Fruit fly (Drosophila melanogaster) whole organism, embryonic: ENCODE results near the gene CatB.

Experiments
- Atf6 ChIP-seq: fragments of 200-800 bp; sonication (Bioruptor generic); IDR thresholded peaks from 2 replicates; pipeline ENCODE4 v1.3.6; 2022; ENCODE audit warnings: missing biosample characterization, missing genetic modification characterization
- CG10147 ChIP-seq: fragments of 200-800 bp; sonication (Bioruptor generic); optimal IDR thresholded peaks from 2 replicates; lab custom pipeline; 2019; ENCODE audit warnings: missing biosample characterization, mild to moderate bottlenecking, missing genetic modification characterization, moderate library complexity
- CG10654 ChIP-seq: fragments of 200-800 bp; sonication (Bioruptor generic); optimal IDR thresholded peaks from 2 replicates; lab custom pipeline; 2016; ENCODE audit warnings: missing biosample characterization, missing genetic modification characterization
- CG11247 ChIP-seq: fragments of 200-800 bp; sonication (Bioruptor generic); IDR thresholded peaks from 2 replicates; pipeline ENCODE4 v1.3.6; 2022; ENCODE audit warnings: missing biosample characterization, missing genetic modification characterization
- CG11456 ChIP-seq: fragments of 200-800 bp; sonication (Bioruptor generic); IDR thresholded peaks from 3 replicates; pipeline ENCODE4 v1.3.6; 2022; ENCODE audit warnings: missing biosample characterization, missing genetic modification characterization
- CG12071 ChIP-seq: fragments of 200-800 bp; sonication (Bioruptor generic); optimal IDR thresholded peaks from 3 replicates; lab custom pipeline; 2018; ENCODE audit warnings: missing biosample characterization, mild to moderate bottlenecking, missing genetic modification characterization
- CG17385 ChIP-seq: fragments of 200-800 bp; sonication (Bioruptor generic); optimal IDR thresholded peaks from 3 replicates; lab custom pipeline; 2018; ENCODE audit warnings: missing biosample characterization, mild to moderate bottlenecking, missing genetic modification characterization
- CG17829 ChIP-seq: fragments of 200-800 bp; optimal IDR thresholded peaks from 2 replicates; lab custom pipeline; 2019; ENCODE audit warnings: missing biosample characterization, mild to moderate bottlenecking, missing genetic modification characterization, moderate library complexity
- CG18476 ChIP-seq: fragments of 200-800 bp; sonication (Bioruptor generic); optimal IDR thresholded peaks from 2 replicates; lab custom pipeline; 2016; ENCODE audit warnings: missing biosample characterization, mild to moderate bottlenecking, missing genetic modification characterization
- CG2875 ChIP-seq: fragments of 200-800 bp; sonication (Bioruptor generic); optimal IDR thresholded peaks from 2 replicates; lab custom pipeline; 2017; ENCODE audit warnings: missing biosample characterization, mild to moderate bottlenecking, missing genetic modification characterization, missing genetic modification reagents
- CG31224 ChIP-seq: fragments of 200-800 bp; sonication (Bioruptor generic); IDR thresholded peaks from 2 replicates; pipeline ENCODE4 v1.3.6; 2022; ENCODE audit warnings: missing biosample characterization, missing genetic modification characterization
- CG33213 ChIP-seq: fragments of 200-800 bp; sonication (Bioruptor generic); optimal IDR thresholded peaks from 3 replicates; lab custom pipeline; 2016; ENCODE audit warnings: missing biosample characterization, missing genetic modification characterization
- CG3407 ChIP-seq: fragments of 200-800 bp; sonication (Bioruptor generic); optimal IDR thresholded peaks from 2 replicates; lab custom pipeline; 2018; ENCODE audit warnings: missing biosample characterization, mild to moderate bottlenecking, missing genetic modification characterization
- CG4282 ChIP-seq: fragments of 200-800 bp; sonication (Bioruptor generic); optimal IDR thresholded peaks from 2 replicates; lab custom pipeline; 2016; ENCODE audit warnings: missing biosample characterization, missing genetic modification characterization
- CG4707 ChIP-seq: fragments of 200-800 bp; sonication (Bioruptor generic); optimal IDR thresholded peaks from 2 replicates; lab custom pipeline; 2018; ENCODE audit warnings: missing biosample characterization, mild to moderate bottlenecking, missing genetic modification characterization, moderate library complexity
- CG8478 ChIP-seq: fragments of >200 bp; optimal IDR thresholded peaks from 2 replicates; lab custom pipeline; 2018
- CG8765 ChIP-seq: fragments of 200-800 bp; sonication (Bioruptor generic); IDR thresholded peaks from 2 replicates; pipeline ENCODE4 v1.3.6; 2022; ENCODE audit warnings: missing biosample characterization, missing genetic modification characterization
- CG9797 ChIP-seq: fragments of 200-800 bp; sonication (Bioruptor generic); optimal IDR thresholded peaks from 3 replicates; lab custom pipeline; 2018; ENCODE audit warnings: missing biosample characterization, mild to moderate bottlenecking, missing genetic modification characterization
- CG9817 ChIP-seq: fragments of 200-800 bp; sonication (Bioruptor generic); optimal IDR thresholded peaks from 2 replicates; lab custom pipeline; 2018; ENCODE audit warnings: missing biosample characterization, mild to moderate bottlenecking, missing genetic modification characterization, moderate library complexity
- CoRest ChIP-seq: fragments of 200-800 bp; sonication (Bioruptor generic); optimal IDR thresholded peaks from 3 replicates; lab custom pipeline; 2018; ENCODE audit warnings: missing biosample characterization, mild to moderate bottlenecking, missing genetic modification characterization, moderate library complexity
- Dip2 ChIP-seq: fragments of 200-800 bp; sonication (Bioruptor generic); IDR thresholded peaks from 2 replicates; pipeline ENCODE4 v1.3.6; 2022; ENCODE audit warnings: missing biosample characterization, missing genetic modification characterization
- Elba2 ChIP-seq: fragments of 200-800 bp; sonication (Bioruptor generic); optimal IDR thresholded peaks from 3 replicates; lab custom pipeline; 2016; ENCODE audit warnings: missing biosample characterization, missing genetic modification characterization
- HLH4C ChIP-seq: fragments of 200-800 bp; sonication (Bioruptor generic); IDR thresholded peaks from 3 replicates; pipeline ENCODE4 v1.3.6; 2022; ENCODE audit warnings: missing biosample characterization, missing genetic modification characterization; ENCODE audit not compliant: partially characterized antibody
- HmgZ ChIP-seq: fragments of 200-800 bp; sonication (Bioruptor generic); optimal IDR thresholded peaks from 2 replicates; lab custom pipeline; 2018; ENCODE audit warnings: missing biosample characterization, mild to moderate bottlenecking, missing genetic modification characterization
- Lhr ChIP-seq: fragments of 200-800 bp; sonication (Bioruptor generic); optimal IDR thresholded peaks from 3 replicates; lab custom pipeline; 2017; ENCODE audit warnings: mild to moderate bottlenecking, missing biosample characterization, missing genetic modification reagents, missing genetic modification characterization
- PHDP ChIP-seq: fragments of 200-800 bp; sonication (Bioruptor generic); optimal IDR thresholded peaks from 3 replicates; lab custom pipeline; 2018; ENCODE audit warnings: missing biosample characterization, mild to moderate bottlenecking, missing genetic modification characterization, moderate library complexity
- Pdp1 ChIP-seq, 2 experiments: fragments of 200-800 bp; sonication (Bioruptor generic); optimal IDR thresholded peaks; 3 replicates each; lab custom pipeline; 2016; ENCODE audit warnings: missing biosample characterization in 2 of 2, missing genetic modification characterization in 2 of 2, mild to moderate bottlenecking in 1 of 2, moderate library complexity in 1 of 2
- Ptx1 ChIP-seq: fragments of 200-800 bp; sonication (Bioruptor generic); IDR thresholded peaks from 2 replicates; pipeline ENCODE4 v1.3.6; 2022; ENCODE audit warnings: missing biosample characterization, missing genetic modification characterization
- Ssrp ChIP-seq: fragments of 200-800 bp; sonication (Bioruptor generic); optimal IDR thresholded peaks from 2 replicates; lab custom pipeline; 2018; ENCODE audit warnings: missing biosample characterization, mild to moderate bottlenecking, missing genetic modification characterization, moderate library complexity
- Xrp1 ChIP-seq: fragments of 200-800 bp; sonication (Bioruptor generic); IDR thresholded peaks from 2 replicates; pipeline ENCODE4 v1.3.6; 2022; ENCODE audit warnings: missing biosample characterization, missing genetic modification characterization
- YL-1 ChIP-seq: fragments of 200-800 bp; sonication (Bioruptor generic); optimal IDR thresholded peaks from 3 replicates; lab custom pipeline; 2017; ENCODE audit warnings: missing biosample characterization, mild to moderate bottlenecking, missing genetic modification characterization
- ash1 ChIP-seq: fragments of 200-800 bp; sonication (Bioruptor generic); optimal IDR thresholded peaks from 2 replicates; lab custom pipeline; 2018; ENCODE audit warnings: missing biosample characterization, mild to moderate bottlenecking, missing genetic modification characterization
- br ChIP-seq: fragments of >200 bp; optimal IDR thresholded peaks from 2 replicates; lab custom pipeline; 2017
- bsh ChIP-seq, 2 experiments: fragments of 200-800 bp; sonication (Bioruptor generic); optimal IDR thresholded peaks; 2 replicates each; lab custom pipeline; 2017 to 2018; ENCODE audit warnings: mild to moderate bottlenecking in 2 of 2, missing biosample characterization in 2 of 2, missing genetic modification characterization in 2 of 2, moderate library complexity in 1 of 2
- btn ChIP-seq: fragments of 200-800 bp; sonication (Bioruptor generic); optimal IDR thresholded peaks from 2 replicates; lab custom pipeline; 2016; ENCODE audit warnings: missing biosample characterization, missing genetic modification characterization
- emc ChIP-seq: fragments of 200-800 bp; sonication (Bioruptor generic); optimal IDR thresholded peaks from 2 replicates; lab custom pipeline; 2016; ENCODE audit warnings: missing biosample characterization, missing genetic modification characterization
- gce ChIP-seq: fragments of 200-800 bp; sonication (Bioruptor generic); IDR thresholded peaks from 3 replicates; pipeline ENCODE4 v1.3.6; 2022; ENCODE audit warnings: missing biosample characterization, missing genetic modification characterization
- gro ChIP-seq: fragments of 200-800 bp; sonication (Bioruptor generic); optimal IDR thresholded peaks from 2 replicates; lab custom pipeline; 2016; ENCODE audit warnings: missing biosample characterization, missing genetic modification characterization
- her ChIP-seq: fragments of 200-800 bp; sonication (Bioruptor generic); optimal IDR thresholded peaks from 2 replicates; lab custom pipeline; 2016; ENCODE audit warnings: missing biosample characterization, missing genetic modification characterization
- insv ChIP-seq, 2 experiments: fragments of 200-800 bp; sonication (Bioruptor generic); optimal IDR thresholded peaks; 3 replicates each; lab custom pipeline; 2016 to 2018; ENCODE audit warnings: missing biosample characterization in 2 of 2, missing genetic modification characterization in 2 of 2
- ken ChIP-seq: fragments of 200-800 bp; sonication (Bioruptor generic); IDR thresholded peaks from 3 replicates; pipeline ENCODE4 v1.3.6; 2022; ENCODE audit warnings: missing biosample characterization, missing genetic modification characterization
- peb ChIP-seq: fragments of 200-800 bp; sonication (Bioruptor generic); IDR thresholded peaks from 2 replicates; pipeline ENCODE4 v1.3.6; 2022; ENCODE audit warnings: missing biosample characterization, missing genetic modification characterization
- pfk ChIP-seq: fragments of 200-800 bp; sonication (Bioruptor generic); optimal IDR thresholded peaks from 2 replicates; lab custom pipeline; 2018; ENCODE audit warnings: missing biosample characterization, mild to moderate bottlenecking, missing genetic modification characterization, moderate library complexity
- pros ChIP-seq: fragments of 200-800 bp; sonication (Bioruptor generic); optimal IDR thresholded peaks from 3 replicates; lab custom pipeline; 2019; ENCODE audit warnings: missing biosample characterization, mild to moderate bottlenecking, missing genetic modification characterization, moderate library complexity
- sens ChIP-seq: fragments of 200-800 bp; sonication (Bioruptor generic); peaks from one replicate; lab custom pipeline; 2016; ENCODE audit warnings: missing biosample characterization, missing genetic modification characterization
- tin ChIP-seq: fragments of 200-800 bp; sonication (Bioruptor generic); optimal IDR thresholded peaks from 3 replicates; lab custom pipeline; 2016; ENCODE audit warnings: missing biosample characterization, missing genetic modification characterization
- tio ChIP-seq: fragments of 200-800 bp; sonication (Bioruptor generic); optimal IDR thresholded peaks from 2 replicates; lab custom pipeline; 2017; ENCODE audit warnings: missing biosample characterization, missing genetic modification characterization, inconsistent platforms
- toy ChIP-seq: fragments of 200-800 bp; sonication (Bioruptor generic); IDR thresholded peaks from 2 replicates; pipeline ENCODE4 v1.3.6; 2022; ENCODE audit warnings: missing biosample characterization, missing genetic modification characterization
- trh ChIP-seq: fragments of 200-800 bp; sonication (Bioruptor generic); optimal IDR thresholded peaks from 2 replicates; lab custom pipeline; 2016; ENCODE audit warnings: missing biosample characterization, missing genetic modification characterization
- zen ChIP-seq: fragments of 200-800 bp; sonication (Bioruptor generic); optimal IDR thresholded peaks from 3 replicates; lab custom pipeline; 2018; ENCODE audit warnings: missing biosample characterization, mild to moderate bottlenecking, missing genetic modification characterization, moderate library complexity
- zen2 ChIP-seq: fragments of 200-800 bp; sonication (Bioruptor generic); IDR thresholded peaks from 3 replicates; pipeline ENCODE4 v1.3.6; 2022; ENCODE audit warnings: missing biosample characterization, missing genetic modification characterization; ENCODE audit not compliant: partially characterized antibody

Gene CatB

dm6 chr2L:8692426-8693180, 12.8 kb upstream of the CatB start (continued):
- TF ChIP-seq CG31224 (GFP tag; lab: Robert Waterston, UW), result no peak
- no peak for TF ChIP-seq ash1 (GFP tag; lab: Kevin White, UChicago)
- no peak for TF ChIP-seq trh (GFP tag; lab: Kevin White, UChicago)
- no peak for TF ChIP-seq CG8765 (GFP tag; lab: Robert Waterston, UW)
- TF ChIP-seq toy, result no peak
- no peak for TF ChIP-seq tio (GFP tag; lab: Kevin White, UChicago)
- no peak for TF ChIP-seq btn (GFP tag; lab: Kevin White, UChicago)
- TF ChIP-seq HmgZ (tag; lab: Kevin White, UChicago), result peak; percentile 35
- TF ChIP-seq CG10147, result no peak
- TF ChIP-seq CG33213 (GFP tag; lab: Kevin White, UChicago), result no peak
- no peak for TF ChIP-seq CG2875
- no peak for TF ChIP-seq CG18476 (GFP tag; lab: Kevin White, UChicago)
- no peak for TF ChIP-seq Ssrp (tag; lab: Kevin White, UChicago)
- TF ChIP-seq Elba2 (GFP tag; lab: Kevin White, UChicago), result no peak
- TF ChIP-seq br (lab: Kevin White, UChicago), result no peak
- no peak for TF ChIP-seq zen2
- peak; percentile 16 for TF ChIP-seq YL-1 (GFP tag; lab: Kevin White, UChicago)
- TF ChIP-seq sens (GFP tag; lab: Kevin White, UChicago), result peak; percentile 43
- no peak for TF ChIP-seq CG4282 (GFP tag; lab: Kevin White, UChicago)
- TF ChIP-seq Pdp1 (GFP tag; optimal IDR thresholded peaks at IDR 0.05; lab: Kevin White, UChicago), result no peak
- no peak for TF ChIP-seq Dip2
- TF ChIP-seq emc (GFP tag; lab: Kevin White, UChicago), result no peak
- no peak for TF ChIP-seq CG12071 (GFP tag; lab: Kevin White, UChicago)
- TF ChIP-seq CG17385 (GFP tag; lab: Kevin White, UChicago), result peak; percentile 51
- TF ChIP-seq PHDP, result peak; percentile 45
- TF ChIP-seq peb (GFP tag; lab: Robert Waterston, UW), result no peak
- no peak for TF ChIP-seq gce (GFP tag; lab: Robert Waterston, UW)
- no peak for TF ChIP-seq bsh (GFP tag; optimal IDR thresholded peaks at IDR 0.05; lab: Kevin White, UChicago)
- TF ChIP-seq CG8478 (lab: Kevin White, UChicago), result no peak
- peak; percentile 61; the same call in 1 of the 2 replicates for TF ChIP-seq Atf6
- TF ChIP-seq pfk (GFP tag; lab: Kevin White, UChicago), result no peak
- no peak for TF ChIP-seq HLH4C (GFP tag; lab: Robert Waterston, UW)
- no peak for TF ChIP-seq insv (GFP tag; optimal IDR thresholded peaks at IDR 0.05; lab: Kevin White, UChicago)
- no peak for TF ChIP-seq Lhr (GFP tag; lab: Kevin White, UChicago)
- TF ChIP-seq her (GFP tag; lab: Kevin White, UChicago), result no peak
- TF ChIP-seq zen (tag; lab: Kevin White, UChicago), result no peak
- no peak for TF ChIP-seq CG10654 (GFP tag; lab: Kevin White, UChicago)
- peak; percentile 38 for TF ChIP-seq gro (GFP tag; lab: Kevin White, UChicago)
- 0 out of 3 replicates have a peak, but pooled peaks have one; percentile 43 for TF ChIP-seq CG11456 (GFP tag; lab: Robert Waterston, UW)
- TF ChIP-seq ken (GFP tag; lab: Robert Waterston, UW), result no peak
- no peak for TF ChIP-seq CG4707 (GFP tag; lab: Kevin White, UChicago)
- peak; percentile 6; the same call in 1 of the 2 replicates for TF ChIP-seq Ptx1 (GFP tag; lab: Robert Waterston, UW)
- TF ChIP-seq CG9817 (tag; lab: Kevin White, UChicago), result no peak
- TF ChIP-seq tin, result no peak
- no peak for TF ChIP-seq CG3407 (GFP tag; lab: Kevin White, UChicago)
- no peak for TF ChIP-seq pros (GFP tag; lab: Kevin White, UChicago)
- TF ChIP-seq CG17829 (tag; lab: Kevin White, UChicago), result no peak
- no peak for TF ChIP-seq CoRest (tag; lab: Kevin White, UChicago)
- TF ChIP-seq CG9797, result no peak
- peak; percentile 49; the same call in 1 of the 2 replicates for TF ChIP-seq CG11247
- no peak for TF ChIP-seq Xrp1
